Fruit fly (Drosophila melanogaster) whole organism, pupa: ENCODE results near the gene Pex14.

Experiments used
- CG10348 ChIP-seq: fragments of 200-800 bp; sonication (Bioruptor generic); IDR thresholded peaks from 2 replicates; pipeline ENCODE4 v1.3.6; 2022; ENCODE audit warnings: missing biosample characterization, missing genetic modification characterization
- CG12605 ChIP-seq: fragments of 200-800 bp; sonication (Bioruptor generic); IDR thresholded peaks from 2 replicates; pipeline ENCODE4 v1.3.6; 2022; ENCODE audit warnings: missing biosample characterization, missing genetic modification characterization
- CG13204 ChIP-seq: fragments of 200-800 bp; sonication (Bioruptor generic); optimal IDR thresholded peaks from 2 replicates; lab custom pipeline; 2018; ENCODE audit warnings: missing biosample characterization, mild to moderate bottlenecking, missing genetic modification characterization, moderate library complexity
- CG14655 ChIP-seq: fragments of 200-800 bp; sonication (Bioruptor generic); optimal IDR thresholded peaks from 3 replicates; lab custom pipeline; 2017; ENCODE audit warnings: mild to moderate bottlenecking, missing biosample characterization, missing genetic modification reagents, missing genetic modification characterization
- CG15710 ChIP-seq: fragments of 200-800 bp; sonication (Bioruptor generic); optimal IDR thresholded peaks from 2 replicates; lab custom pipeline; 2018; ENCODE audit warnings: missing biosample characterization, mild to moderate bottlenecking, missing genetic modification characterization, moderate library complexity
- CG17806 ChIP-seq: fragments of 200-800 bp; sonication (Bioruptor generic); optimal IDR thresholded peaks from 2 replicates; lab custom pipeline; 2018; ENCODE audit warnings: missing biosample characterization, mild to moderate bottlenecking, missing genetic modification characterization, moderate library complexity
- CG32121 ChIP-seq: fragments of 200-800 bp; sonication (Bioruptor generic); IDR thresholded peaks from 2 replicates; pipeline ENCODE4 v1.3.6; 2022; ENCODE audit warnings: missing biosample characterization, missing genetic modification characterization
- CG34367 ChIP-seq: fragments of 200-800 bp; sonication (Bioruptor generic); optimal IDR thresholded peaks from 2 replicates; lab custom pipeline; 2018; ENCODE audit warnings: missing biosample characterization, mild to moderate bottlenecking, missing genetic modification characterization
- CG4496 ChIP-seq: fragments of 200-800 bp; sonication (Bioruptor generic); IDR thresholded peaks from 3 replicates; pipeline ENCODE4 v1.3.6; 2022; ENCODE audit warnings: missing biosample characterization, missing genetic modification characterization
- CG8159 ChIP-seq: fragments of 200-800 bp; sonication (Bioruptor generic); optimal IDR thresholded peaks from 3 replicates; lab custom pipeline; 2018; ENCODE audit warnings: missing biosample characterization, mild to moderate bottlenecking, missing genetic modification characterization, moderate library complexity
- CG8301 ChIP-seq: fragments of 200-800 bp; sonication (Bioruptor generic); optimal IDR thresholded peaks from 2 replicates; lab custom pipeline; 2018; ENCODE audit warnings: missing biosample characterization, mild to moderate bottlenecking, missing genetic modification characterization
- CG9948 ChIP-seq: fragments of 200-800 bp; sonication (Bioruptor generic); optimal IDR thresholded peaks from 2 replicates; lab custom pipeline; 2018; ENCODE audit warnings: missing biosample characterization, mild to moderate bottlenecking, missing genetic modification characterization, moderate library complexity
- D1 ChIP-seq: fragments of 200-800 bp; sonication (Bioruptor generic); optimal IDR thresholded peaks from 2 replicates; lab custom pipeline; 2018; ENCODE audit warnings: missing biosample characterization, mild to moderate bottlenecking, missing genetic modification characterization, moderate library complexity
- EcR ChIP-seq: fragments of 200-800 bp; sonication (Bioruptor generic); optimal IDR thresholded peaks from 3 replicates; lab custom pipeline; 2019; ENCODE audit warnings: missing biosample characterization, missing genetic modification characterization, mild to moderate bottlenecking, moderate library complexity, missing genetic modification reagents
- Ets98B ChIP-seq: fragments of 200-800 bp; sonication (Bioruptor generic); IDR thresholded peaks from 2 replicates; pipeline ENCODE4 v1.3.6; 2022; ENCODE audit warnings: missing biosample characterization, missing genetic modification characterization
- Pif1A ChIP-seq: fragments of 200-800 bp; sonication (Bioruptor generic); optimal IDR thresholded peaks from 3 replicates; lab custom pipeline; 2016; ENCODE audit warnings: missing biosample characterization, missing genetic modification characterization
- Pif1B ChIP-seq: fragments of 200-800 bp; sonication (Bioruptor generic); optimal IDR thresholded peaks from 3 replicates; lab custom pipeline; 2016; ENCODE audit warnings: missing biosample characterization, missing genetic modification characterization
- Snoo ChIP-seq: fragments of 200-800 bp; sonication (Bioruptor generic); optimal IDR thresholded peaks from 3 replicates; lab custom pipeline; 2017; ENCODE audit warnings: missing biosample characterization, mild to moderate bottlenecking, missing genetic modification characterization, inconsistent platforms
- fd96Ca ChIP-seq: fragments of 200-800 bp; sonication (Bioruptor generic); IDR thresholded peaks from 3 replicates; pipeline ENCODE4 v1.3.6; 2022; ENCODE audit warnings: missing biosample characterization, missing genetic modification characterization
- gl ChIP-seq: fragments of 200-800 bp; sonication (Bioruptor generic); optimal IDR thresholded peaks from 2 replicates; lab custom pipeline; 2018; ENCODE audit warnings: missing biosample characterization, mild to moderate bottlenecking, missing genetic modification characterization
- rn ChIP-seq: fragments of 200-800 bp; sonication (Bioruptor generic); IDR thresholded peaks from 2 replicates; pipeline ENCODE4 v1.3.6; 2022; ENCODE audit warnings: missing biosample characterization, missing genetic modification characterization

Pex14 gene

DNA sequence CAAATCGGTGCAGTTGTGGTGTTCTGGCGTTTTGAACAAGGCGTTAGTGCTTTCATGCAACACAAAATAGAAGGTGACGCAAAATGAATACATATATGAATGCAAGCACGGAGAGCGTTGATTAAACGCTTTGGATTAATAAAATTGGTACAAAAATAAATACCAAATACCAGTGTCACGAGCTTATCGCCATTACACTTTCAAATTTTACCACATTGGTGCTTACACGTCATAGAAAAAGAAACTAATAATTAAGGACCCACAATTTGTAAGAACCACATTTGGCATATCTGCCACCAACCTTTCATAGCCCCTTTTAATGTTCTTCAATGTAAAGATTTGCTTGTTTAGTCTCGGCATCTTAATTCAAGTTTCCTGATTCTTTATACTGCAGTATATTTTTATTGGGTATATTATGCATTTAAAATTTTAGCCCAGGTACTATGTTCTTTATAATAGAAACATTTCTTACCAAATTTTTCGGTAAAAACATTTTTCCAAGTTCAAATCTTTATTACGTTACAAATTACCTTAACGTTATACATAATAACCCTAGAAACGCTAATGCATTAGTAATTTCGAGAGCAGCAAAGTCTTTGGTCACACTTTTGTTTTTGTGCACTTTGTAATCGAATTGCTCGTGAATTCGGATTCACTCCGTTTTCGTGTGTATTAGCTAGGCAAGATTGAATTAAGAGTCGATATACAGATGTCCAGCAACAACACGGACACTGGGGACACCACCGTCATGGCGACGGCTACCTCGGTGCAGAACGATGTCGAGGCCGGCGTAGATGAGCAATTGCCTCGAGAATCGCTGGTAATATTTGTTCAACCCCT is at the start of gene Pex14, which contains the start of gene Pex16:
TSS of gene Pex14 (plus strand) at position 576 of the 840 bp plus-strand sequence.
TSS of gene Pex16 (minus strand) at position 41 of the 840 bp plus-strand sequence.
- TF ChIP-seq CG10348 (GFP tag; lab: Robert Waterston, UW) = no peak
- TF ChIP-seq gl (tag; lab: Kevin White, UChicago) = no peak
- no peak for TF ChIP-seq CG13204
- TF ChIP-seq CG14655 (GFP tag; lab: Kevin White, UChicago) = no peak
- TF ChIP-seq CG15710 (tag; lab: Kevin White, UChicago) = peak; percentile 53
- no peak for TF ChIP-seq Pif1A (GFP tag; lab: Kevin White, UChicago)
- TF ChIP-seq rn (GFP tag; lab: Robert Waterston, UW) = peak; percentile 58
- TF ChIP-seq D1 = no peak
- TF ChIP-seq Pif1B = no peak
- TF ChIP-seq Ets98B (GFP tag; lab: Robert Waterston, UW) = no peak
- TF ChIP-seq CG32121 (GFP tag; lab: Robert Waterston, UW) = peak; percentile 39; the same call in 1 of the 2 replicates
- TF ChIP-seq CG34367 (tag; lab: Kevin White, UChicago) = peak; percentile 38
- TF ChIP-seq fd96Ca = peak; percentile 74
- TF ChIP-seq CG8301 = peak; percentile 51
- TF ChIP-seq EcR (GFP tag; lab: Kevin White, UChicago) = no peak
- TF ChIP-seq CG12605 (GFP tag; lab: Robert Waterston, UW) = no peak
- peak; percentile 81 for TF ChIP-seq CG4496 (GFP tag; lab: Robert Waterston, UW)
- peak; percentile 49 for TF ChIP-seq CG17806 (tag; lab: Kevin White, UChicago)
- TF ChIP-seq Snoo = peak; percentile 54
- TF ChIP-seq CG8159 (tag; lab: Kevin White, UChicago) = peak; percentile 64
- TF ChIP-seq CG9948 (tag; lab: Kevin White, UChicago) = peak; percentile 52
- TF ChIP-seq, all 21 proteins: peak for 11

DNA sequence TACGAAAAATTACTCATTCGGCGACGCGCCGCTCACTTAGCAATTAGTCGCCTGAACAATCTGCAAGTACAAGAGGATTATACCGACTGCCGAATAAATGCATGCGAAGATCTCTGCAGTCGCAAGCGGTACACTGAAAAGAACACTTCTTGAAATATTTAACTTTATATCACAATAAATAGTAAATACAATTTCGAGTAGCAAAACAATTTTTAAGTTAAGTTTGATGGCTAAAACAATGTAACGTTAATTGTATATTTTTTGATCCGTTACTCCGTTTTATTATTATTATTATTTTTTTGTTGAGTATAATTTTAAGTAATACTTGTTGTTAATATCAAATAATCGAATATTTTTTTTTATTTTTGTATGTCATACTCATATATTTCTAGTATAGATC is 49.2 kb upstream of the Pex14 start:
- no peak for TF ChIP-seq CG15710 (tag; lab: Kevin White, UChicago)
- no peak for TF ChIP-seq CG17806 (tag; lab: Kevin White, UChicago)
- peak; percentile 15 for TF ChIP-seq CG9948 (tag; lab: Kevin White, UChicago)
- no peak for TF ChIP-seq Ets98B (GFP tag; lab: Robert Waterston, UW)
- TF ChIP-seq fd96Ca = no peak
- peak; percentile 17 for TF ChIP-seq Snoo
- TF ChIP-seq CG8159 (tag; lab: Kevin White, UChicago) = peak; percentile 20
- no peak for TF ChIP-seq Pif1B

DNA sequence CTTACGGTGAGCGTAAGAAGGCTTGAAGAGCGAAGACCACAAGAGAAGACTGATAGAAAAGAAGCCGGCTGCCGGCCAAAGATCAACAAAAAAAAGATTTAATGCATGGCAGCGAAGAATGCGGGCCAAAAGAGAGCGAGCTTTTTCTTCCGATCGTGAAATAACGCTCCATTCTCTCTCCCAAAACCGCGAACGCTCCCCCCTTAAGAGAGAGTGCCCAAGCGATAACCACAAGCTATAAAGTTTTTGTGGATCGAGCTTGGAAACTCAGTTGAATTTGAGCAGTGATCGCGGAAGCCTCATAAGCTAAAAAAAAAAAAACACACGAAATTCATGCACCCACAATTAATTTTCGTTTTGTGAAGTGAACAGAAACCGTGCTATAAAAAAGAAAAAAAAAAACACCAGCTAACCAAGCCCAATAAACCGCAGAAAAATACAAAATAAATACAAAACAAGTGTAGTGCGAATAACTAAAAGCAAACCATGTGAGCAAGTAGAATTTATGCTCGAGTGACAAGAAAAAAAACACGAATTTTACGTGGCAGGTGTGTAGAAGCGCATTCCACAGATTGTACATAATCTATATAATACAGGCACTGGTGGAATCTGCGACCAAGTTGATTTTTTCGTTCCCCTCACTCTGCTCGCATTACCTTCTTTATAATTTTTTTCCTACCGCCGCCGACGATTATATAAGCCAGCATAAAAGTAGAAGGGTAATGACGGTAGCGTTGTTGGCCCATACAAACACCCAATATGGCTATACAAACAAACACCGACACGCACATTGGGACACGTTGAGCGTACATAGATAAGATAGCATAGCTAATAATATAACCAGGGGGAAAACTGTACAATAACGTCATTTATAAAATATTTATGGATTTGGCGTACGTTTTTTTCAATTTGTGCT is 48.0 kb upstream of the Pex14 start, which contains the start of gene CG13252:
TSS of gene CG13252 (plus strand) at position 269 of the 916 bp plus-strand sequence.
- TF ChIP-seq CG8301 = peak; percentile 3
- peak; percentile 40 for TF ChIP-seq Snoo
- peak; percentile 54; the same call in 2 of the 3 replicates for TF ChIP-seq CG4496 (GFP tag; lab: Robert Waterston, UW)
- peak; percentile 72 for TF ChIP-seq CG32121 (GFP tag; lab: Robert Waterston, UW)
- no peak for TF ChIP-seq CG13204
- no peak for TF ChIP-seq CG14655 (GFP tag; lab: Kevin White, UChicago)
- TF ChIP-seq Ets98B (GFP tag; lab: Robert Waterston, UW) = peak; percentile 60
- TF ChIP-seq CG12605 (GFP tag; lab: Robert Waterston, UW) = peak; percentile 50; the same call in 1 of the 2 replicates
- TF ChIP-seq gl (tag; lab: Kevin White, UChicago) = peak; percentile 24
- no peak for TF ChIP-seq CG9948 (tag; lab: Kevin White, UChicago)
- no peak for TF ChIP-seq CG34367 (tag; lab: Kevin White, UChicago)
- peak; percentile 9 for TF ChIP-seq CG8159 (tag; lab: Kevin White, UChicago)
- peak; percentile 35; the same call in 1 of the 3 replicates for TF ChIP-seq fd96Ca
- no peak for TF ChIP-seq Pif1A (GFP tag; lab: Kevin White, UChicago)

DNA sequence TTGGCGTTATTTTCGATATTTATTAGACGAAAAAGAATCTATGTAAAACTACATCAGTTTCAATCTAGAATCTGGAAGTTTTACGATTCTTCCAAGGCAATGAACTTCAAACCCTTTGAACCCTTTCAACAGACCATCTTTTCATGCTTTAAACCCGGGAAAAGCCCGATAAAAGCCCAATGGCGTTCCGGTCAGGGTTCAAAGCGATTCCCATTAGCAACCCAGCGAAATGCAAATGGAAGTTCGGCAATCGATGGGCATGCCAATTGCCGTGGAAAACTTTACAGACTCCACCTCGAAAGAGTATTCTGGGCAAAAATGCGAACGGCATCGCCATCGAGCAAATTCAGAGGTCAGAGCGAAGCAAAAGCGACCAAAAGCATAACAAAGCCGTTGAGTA is 46.1 kb upstream of the Pex14 start:
- TF ChIP-seq rn (GFP tag; lab: Robert Waterston, UW) = no peak
- no peak for TF ChIP-seq CG14655 (GFP tag; lab: Kevin White, UChicago)
- no peak for TF ChIP-seq Pif1A (GFP tag; lab: Kevin White, UChicago)
- peak; percentile 31 for TF ChIP-seq CG8159 (tag; lab: Kevin White, UChicago)
- 0 out of 3 replicates have a peak, but pooled peaks have one; percentile 28 for TF ChIP-seq CG4496 (GFP tag; lab: Robert Waterston, UW)
- no peak for TF ChIP-seq CG12605 (GFP tag; lab: Robert Waterston, UW)
- TF ChIP-seq Snoo = no peak
- TF ChIP-seq CG17806 (tag; lab: Kevin White, UChicago) = no peak
- peak; percentile 4 for TF ChIP-seq CG9948 (tag; lab: Kevin White, UChicago)
- no peak for TF ChIP-seq CG10348 (GFP tag; lab: Robert Waterston, UW)
- TF ChIP-seq Pif1B = no peak
- no peak for TF ChIP-seq Ets98B (GFP tag; lab: Robert Waterston, UW)
- TF ChIP-seq, all 21 proteins: peak for 3
